Worm (Caenorhabditis elegans): ENCODE measurements around the gene srbc-45.

- TF ChIP-seq fos-1 (tag; optimal IDR thresholded peaks at IDR 0.05) = no peak
- TF ChIP-seq snpc-4 (tag; optimal IDR thresholded peaks at IDR 0.05) = no peak
- no peak for TF ChIP-seq fkh-10 (GFP tag; optimal IDR thresholded peaks at IDR 0.05)
These were observed 34.4 kb upstream of the srbc-45 start, which contains the start of gene srt-43 for ce11 chrV:12768946-12769345.
